Fruit fly (Drosophila melanogaster) whole organism, embryonic: ENCODE measurements around the gene UBL3.

Experiments used
- ATbp ChIP-seq: fragments of 200-800 bp; sonication (Bioruptor generic); optimal IDR thresholded peaks from 2 replicates; lab custom pipeline; 2017; ENCODE audit warnings: missing biosample characterization, mild to moderate bottlenecking, missing genetic modification characterization, missing genetic modification reagents
- Awh ChIP-seq: fragments of 200-800 bp; sonication (Bioruptor generic); IDR thresholded peaks from 2 replicates; pipeline ENCODE4, ENCODE4 v1.3.6; 2022; ENCODE audit warnings: missing biosample characterization, missing genetic modification characterization
- Bgb ChIP-seq: fragments of 200-800 bp; sonication (Bioruptor generic); IDR thresholded peaks from 2 replicates; pipeline ENCODE4 v1.3.6; 2022; ENCODE audit warnings: missing biosample characterization, missing genetic modification characterization; ENCODE audit not compliant: partially characterized antibody
- CG10274 ChIP-seq: fragments of 200-800 bp; sonication (Bioruptor generic); optimal IDR thresholded peaks from 3 replicates; lab custom pipeline; 2017; ENCODE audit warnings: missing biosample characterization, mild to moderate bottlenecking, missing genetic modification characterization
- CG10321 ChIP-seq: fragments of 200-800 bp; sonication (Bioruptor generic); IDR thresholded peaks from 2 replicates; pipeline ENCODE4 v1.3.6; 2022; ENCODE audit warnings: missing biosample characterization, missing genetic modification characterization
- CG10462 ChIP-seq: fragments of 200-800 bp; sonication (Bioruptor generic); optimal IDR thresholded peaks from 2 replicates; lab custom pipeline; 2016; ENCODE audit warnings: missing biosample characterization, missing genetic modification characterization
- CG11398 ChIP-seq: fragments of 200-800 bp; sonication (Bioruptor generic); optimal IDR thresholded peaks from 2 replicates; lab custom pipeline; 2016; ENCODE audit warnings: missing biosample characterization, missing genetic modification characterization
- CG11456 ChIP-seq: fragments of 200-800 bp; sonication (Bioruptor generic); IDR thresholded peaks from 3 replicates; pipeline ENCODE4 v1.3.6; 2022; ENCODE audit warnings: missing biosample characterization, missing genetic modification characterization
- CG13775 ChIP-seq: fragments of 200-800 bp; sonication (Bioruptor generic); optimal IDR thresholded peaks from 3 replicates; lab custom pipeline; 2017; ENCODE audit warnings: missing biosample characterization, mild to moderate bottlenecking, missing genetic modification characterization
- CG17829 ChIP-seq: fragments of 200-800 bp; optimal IDR thresholded peaks from 2 replicates; lab custom pipeline; 2019; ENCODE audit warnings: missing biosample characterization, mild to moderate bottlenecking, missing genetic modification characterization, moderate library complexity
- CG1792 ChIP-seq: fragments of 200-800 bp; sonication (Bioruptor generic); optimal IDR thresholded peaks from 2 replicates; lab custom pipeline; 2016; ENCODE audit warnings: missing biosample characterization, missing genetic modification characterization
- CG1832 ChIP-seq: fragments of 200-800 bp; sonication (Bioruptor generic); optimal IDR thresholded peaks from 2 replicates; lab custom pipeline; 2017; ENCODE audit warnings: missing biosample characterization, mild to moderate bottlenecking, missing genetic modification characterization, inconsistent platforms
- CG3838 ChIP-seq: fragments of 200-800 bp; sonication (Bioruptor generic); optimal IDR thresholded peaks from 3 replicates; lab custom pipeline; 2016; ENCODE audit warnings: missing biosample characterization, missing genetic modification characterization
- CG4328 ChIP-seq: fragments of 200-800 bp; sonication (Bioruptor generic); optimal IDR thresholded peaks from 3 replicates; lab custom pipeline; 2017; ENCODE audit warnings: missing biosample characterization, missing genetic modification reagents, missing genetic modification characterization
- CG5245 ChIP-seq: fragments of 200-800 bp; sonication (Bioruptor generic); optimal IDR thresholded peaks from 3 replicates; lab custom pipeline; 2016; ENCODE audit warnings: missing biosample characterization, missing genetic modification characterization
- CG6654 ChIP-seq: fragments of 200-800 bp; sonication (Bioruptor generic); optimal IDR thresholded peaks from 2 replicates; lab custom pipeline; 2017; ENCODE audit warnings: missing biosample characterization, mild to moderate bottlenecking, missing genetic modification characterization
- CG6813 ChIP-seq: fragments of 200-800 bp; sonication (Bioruptor generic); optimal IDR thresholded peaks from 2 replicates; lab custom pipeline; 2017; ENCODE audit warnings: missing biosample characterization, missing genetic modification characterization, mild to moderate bottlenecking, moderate library complexity, missing genetic modification reagents
- Doc2 ChIP-seq: fragments of 200-800 bp; sonication (Bioruptor generic); IDR thresholded peaks from 2 replicates; pipeline ENCODE4 v1.3.6; 2022; ENCODE audit warnings: missing biosample characterization, missing genetic modification characterization
- E2f2 ChIP-seq: fragments of 200-800 bp; sonication (Bioruptor generic); IDR thresholded peaks from 2 replicates; pipeline ENCODE4 v1.3.6; 2022; ENCODE audit warnings: missing biosample characterization, missing genetic modification characterization
- Ets65A ChIP-seq: fragments of 200-800 bp; sonication (Bioruptor generic); peaks from one replicate; lab custom pipeline; 2016; ENCODE audit warnings: missing biosample characterization, missing genetic modification characterization
- H2.0 ChIP-seq: fragments of 200-800 bp; sonication (Bioruptor generic); IDR thresholded peaks from 2 replicates; pipeline ENCODE4 v1.3.6; 2022; ENCODE audit warnings: missing biosample characterization, missing genetic modification characterization
- Lpt ChIP-seq: fragments of >200 bp; optimal IDR thresholded peaks from 2 replicates; lab custom pipeline; 2018; ENCODE audit warnings: missing biosample characterization, missing genetic modification characterization
- MESR4 ChIP-seq: fragments of 200-800 bp; sonication (Bioruptor generic); optimal IDR thresholded peaks from 2 replicates; lab custom pipeline; 2018; ENCODE audit warnings: missing biosample characterization, mild to moderate bottlenecking, missing genetic modification characterization, moderate library complexity
- Meics ChIP-seq: fragments of 200-800 bp; sonication (Bioruptor generic); optimal IDR thresholded peaks from 2 replicates; lab custom pipeline; 2017; ENCODE audit warnings: missing biosample characterization, mild to moderate bottlenecking, missing genetic modification characterization
- Nf-YB ChIP-seq: fragments of 200-800 bp; sonication (Bioruptor generic); optimal IDR thresholded peaks from 3 replicates; lab custom pipeline; 2019; ENCODE audit warnings: missing biosample characterization, mild to moderate bottlenecking, missing genetic modification characterization, moderate library complexity
- Oaz ChIP-seq: fragments of 200-800 bp; sonication (Bioruptor generic); IDR thresholded peaks from 2 replicates; pipeline ENCODE4 v1.3.6; 2022; ENCODE audit warnings: missing biosample characterization, missing genetic modification characterization
- Ssrp ChIP-seq: fragments of 200-800 bp; sonication (Bioruptor generic); optimal IDR thresholded peaks from 2 replicates; lab custom pipeline; 2018; ENCODE audit warnings: missing biosample characterization, mild to moderate bottlenecking, missing genetic modification characterization, moderate library complexity
- Stat92E ChIP-seq, 3 experiments: fragments of >200 bp in 2 of 3; fragments of 200-800 bp in 1 of 3; sonication (Bioruptor generic) in 1 of 3; optimal IDR thresholded peaks; 2 replicates each; lab custom pipeline; 2017 to 2019; ENCODE audit warnings: missing biosample characterization in 3 of 3, missing genetic modification characterization in 3 of 3, mild to moderate bottlenecking in 1 of 3, moderate library complexity in 1 of 3
- ase ChIP-seq: fragments of 200-800 bp; sonication (Bioruptor generic); IDR thresholded peaks from 3 replicates; pipeline ENCODE4 v1.3.6; 2022; ENCODE audit warnings: missing biosample characterization, missing genetic modification characterization
- bowl ChIP-seq: fragments of 200-800 bp; sonication (Bioruptor generic); IDR thresholded peaks from 2 replicates; pipeline ENCODE4 v1.3.6; 2022; ENCODE audit warnings: missing biosample characterization, missing genetic modification characterization
- cg ChIP-seq: fragments of 200-800 bp; sonication (Bioruptor generic); optimal IDR thresholded peaks from 3 replicates; lab custom pipeline; 2019; ENCODE audit warnings: missing biosample characterization, mild to moderate bottlenecking, missing genetic modification characterization, moderate library complexity
- chm ChIP-seq: fragments of 200-800 bp; sonication (Bioruptor generic); IDR thresholded peaks from 2 replicates; pipeline ENCODE4 v1.3.6; 2022; ENCODE audit warnings: missing biosample characterization, missing genetic modification characterization
- ci ChIP-seq: fragments of 200-800 bp; sonication (Bioruptor generic); IDR thresholded peaks from 3 replicates; pipeline ENCODE4 v1.3.6; 2022; ENCODE audit warnings: missing biosample characterization, missing genetic modification characterization
- corto ChIP-seq: fragments of 200-800 bp; sonication (Bioruptor generic); optimal IDR thresholded peaks from 2 replicates; lab custom pipeline; 2016; ENCODE audit warnings: missing biosample characterization, mild to moderate bottlenecking, missing genetic modification characterization, moderate library complexity
- ems ChIP-seq: fragments of 200-800 bp; sonication (Bioruptor generic); optimal IDR thresholded peaks from 3 replicates; lab custom pipeline; 2016; ENCODE audit warnings: missing biosample characterization, missing genetic modification characterization
- eve ChIP-seq, 2 experiments: fragments of >200 bp; optimal IDR thresholded peaks; 2 replicates each; lab custom pipeline; 2017; ENCODE audit warnings: missing biosample characterization in 2 of 2, missing genetic modification characterization in 2 of 2
- gcm ChIP-seq: fragments of 200-800 bp; sonication (Bioruptor generic); optimal IDR thresholded peaks from 2 replicates; lab custom pipeline; 2019; ENCODE audit warnings: missing biosample characterization, mild to moderate bottlenecking, missing genetic modification characterization, moderate library complexity
- h ChIP-seq: fragments of >200 bp; optimal IDR thresholded peaks from 2 replicates; lab custom pipeline; 2017
- hkb ChIP-seq, 2 experiments: fragments of 200-800 bp in 1 of 2; fragments of >200 bp in 1 of 2; sonication (Bioruptor generic) in 1 of 2; IDR thresholded peaks in 1 of 2; optimal IDR thresholded peaks in 1 of 2; 2 replicates each; pipeline versions ENCODE4 v1.3.6 to Lab custom; 2017 to 2022; ENCODE audit warnings: missing biosample characterization in 1 of 2, missing genetic modification characterization in 1 of 2
- lmd ChIP-seq: fragments of 200-800 bp; sonication (Bioruptor generic); IDR thresholded peaks from 2 replicates; pipeline ENCODE4 v1.3.6; 2022; ENCODE audit warnings: missing biosample characterization, missing genetic modification characterization
- mirr ChIP-seq: fragments of 200-800 bp; sonication (Bioruptor generic); optimal IDR thresholded peaks from 3 replicates; lab custom pipeline; 2018; ENCODE audit warnings: missing biosample characterization, mild to moderate bottlenecking, missing genetic modification characterization
- peb ChIP-seq: fragments of 200-800 bp; sonication (Bioruptor generic); IDR thresholded peaks from 2 replicates; pipeline ENCODE4 v1.3.6; 2022; ENCODE audit warnings: missing biosample characterization, missing genetic modification characterization
- pnt ChIP-seq: fragments of 200-800 bp; sonication (Bioruptor generic); optimal IDR thresholded peaks from 3 replicates; lab custom pipeline; 2016; ENCODE audit warnings: missing biosample characterization, missing genetic modification characterization
- ro ChIP-seq: fragments of 200-800 bp; sonication (Bioruptor generic); IDR thresholded peaks from 2 replicates; pipeline ENCODE4 v1.3.6; 2022; ENCODE audit warnings: missing biosample characterization, missing genetic modification characterization
- run ChIP-seq: fragments of 200-800 bp; sonication (Bioruptor generic); optimal IDR thresholded peaks from 3 replicates; lab custom pipeline; 2018; ENCODE audit warnings: missing biosample characterization, mild to moderate bottlenecking, missing genetic modification characterization
- salm ChIP-seq: fragments of 200-800 bp; sonication (Bioruptor generic); optimal IDR thresholded peaks from 2 replicates; lab custom pipeline; 2018; ENCODE audit warnings: missing biosample characterization, mild to moderate bottlenecking, missing genetic modification characterization
- tna ChIP-seq: fragments of 200-800 bp; sonication (Bioruptor generic); IDR thresholded peaks from 2 replicates; pipeline ENCODE4 v1.3.6; 2022; ENCODE audit warnings: missing biosample characterization, missing genetic modification characterization; ENCODE audit not compliant: partially characterized antibody
- trh ChIP-seq: fragments of 200-800 bp; sonication (Bioruptor generic); optimal IDR thresholded peaks from 2 replicates; lab custom pipeline; 2016; ENCODE audit warnings: missing biosample characterization, missing genetic modification characterization
- unpg ChIP-seq: fragments of 200-800 bp; sonication (Bioruptor generic); optimal IDR thresholded peaks from 3 replicates; lab custom pipeline; 2018; ENCODE audit warnings: missing biosample characterization, mild to moderate bottlenecking, missing genetic modification characterization, moderate library complexity
- zen2 ChIP-seq: fragments of 200-800 bp; sonication (Bioruptor generic); IDR thresholded peaks from 3 replicates; pipeline ENCODE4 v1.3.6; 2022; ENCODE audit warnings: missing biosample characterization, missing genetic modification characterization; ENCODE audit not compliant: partially characterized antibody

Gene UBL3

dm6 chrX:15891606-15892345 is 38.8 kb upstream of the UBL3 start, which contains the start of gene shi (continued):
- TF ChIP-seq Meics (GFP tag; lab: Kevin White, UChicago) = no peak
- no peak for TF ChIP-seq Oaz
- TF ChIP-seq CG4328 (GFP tag; lab: Kevin White, UChicago) = no peak
- TF ChIP-seq CG6813 (GFP tag; lab: Kevin White, UChicago) = no peak
- no peak for TF ChIP-seq CG11398 (GFP tag; lab: Kevin White, UChicago)
- TF ChIP-seq trh (GFP tag; lab: Kevin White, UChicago) = no peak
- TF ChIP-seq corto (GFP tag; lab: Kevin White, UChicago) = no peak
- TF ChIP-seq MESR4 (GFP tag; lab: Kevin White, UChicago) = peak; percentile 72
- peak; percentile 58; the same call in 2 of the 3 replicates for TF ChIP-seq ci (GFP tag; lab: Robert Waterston, UW)
- TF ChIP-seq E2f2 (GFP tag; lab: Robert Waterston, UW) = no peak; the same call in 1 of the 2 replicates
- no peak for TF ChIP-seq CG6654
- no peak for TF ChIP-seq CG3838 (GFP tag; lab: Kevin White, UChicago)
- no peak for TF ChIP-seq eve (GFP tag; optimal IDR thresholded peaks at IDR 0.05; lab: Kevin White, UChicago)
- peak; percentile 37 for TF ChIP-seq CG17829
- no peak for TF ChIP-seq CG1832 (GFP tag; lab: Kevin White, UChicago)
- no peak for TF ChIP-seq salm (tag; lab: Kevin White, UChicago)
- no peak for TF ChIP-seq ATbp (GFP tag; lab: Kevin White, UChicago)
- TF ChIP-seq ase (GFP tag; lab: Robert Waterston, UW) = no peak
- peak; percentile 18 for TF ChIP-seq Nf-YB
- TF ChIP-seq cg (GFP tag; lab: Kevin White, UChicago) = no peak
- TF ChIP-seq CG1792 (GFP tag; lab: Kevin White, UChicago) = no peak
- TF ChIP-seq gcm (GFP tag; lab: Kevin White, UChicago) = no peak
- no peak for TF ChIP-seq bowl (GFP tag; lab: Robert Waterston, UW)
- TF ChIP-seq peb (GFP tag; lab: Robert Waterston, UW) = no peak
- no peak for TF ChIP-seq lmd (GFP tag; lab: Robert Waterston, UW)
- no peak for TF ChIP-seq ro (GFP tag; lab: Robert Waterston, UW)
- TF ChIP-seq CG5245 = no peak
- TF ChIP-seq Bgb (GFP tag; lab: Robert Waterston, UW) = peak; percentile 99
- no peak for TF ChIP-seq CG13775 (GFP tag; lab: Kevin White, UChicago)
- TF ChIP-seq Stat92E (GFP tag; optimal IDR thresholded peaks at IDR 0.05; lab: Kevin White, UChicago) = no peak
- TF ChIP-seq run (tag; lab: Kevin White, UChicago) = no peak
- peak; percentile 97; the same call in 2 of the 3 replicates for TF ChIP-seq zen2 (GFP tag; lab: Robert Waterston, UW)
- no peak for TF ChIP-seq Ets65A (GFP tag; lab: Kevin White, UChicago)
- TF ChIP-seq Doc2 = no peak
- no peak for TF ChIP-seq CG10274 (GFP tag; lab: Kevin White, UChicago)
- no peak for TF ChIP-seq Lpt (GFP tag; lab: Kevin White, UChicago)
- no peak for TF ChIP-seq hkb (optimal IDR thresholded peaks at IDR 0.05; lab: Kevin White, UChicago)
- TF ChIP-seq hkb (GFP tag; IDR thresholded peaks at IDR 0.05; lab: Robert Waterston, UW) = no peak
- TF ChIP-seq H2.0 (GFP tag; lab: Robert Waterston, UW) = no peak
- no peak for TF ChIP-seq ems (GFP tag; lab: Kevin White, UChicago)
- no peak for TF ChIP-seq unpg (GFP tag; lab: Kevin White, UChicago)
- TF ChIP-seq tna = peak; percentile 98
- TF ChIP-seq chm (GFP tag; lab: Robert Waterston, UW) = no peak
- TF ChIP-seq pnt (GFP tag; lab: Kevin White, UChicago) = no peak
- TF ChIP-seq CG10462 (GFP tag; lab: Kevin White, UChicago) = no peak
- peak; percentile 59 for TF ChIP-seq mirr
- no peak for TF ChIP-seq h (lab: Kevin White, UChicago)
- no peak for TF ChIP-seq Ssrp (tag; lab: Kevin White, UChicago)
- no peak for TF ChIP-seq Awh (GFP tag; lab: Robert Waterston, UW)
- TF ChIP-seq CG11456 (GFP tag; lab: Robert Waterston, UW) = no peak
- TF ChIP-seq CG10321 (GFP tag; lab: Robert Waterston, UW) = no peak
